Fruit fly (Drosophila melanogaster) S2 (cell line): ENCODE measurements around the gene Tsr1.

Source experiments
- CG8478 ChIP-seq: fragments of >200 bp; optimal IDR thresholded peaks from 2 replicates; lab custom pipeline; 2018
- CTCF ChIP-seq, 2 experiments: fragments of >200 bp; optimal IDR thresholded peaks; 2 replicates each; lab custom pipeline; 2018

DNA sequence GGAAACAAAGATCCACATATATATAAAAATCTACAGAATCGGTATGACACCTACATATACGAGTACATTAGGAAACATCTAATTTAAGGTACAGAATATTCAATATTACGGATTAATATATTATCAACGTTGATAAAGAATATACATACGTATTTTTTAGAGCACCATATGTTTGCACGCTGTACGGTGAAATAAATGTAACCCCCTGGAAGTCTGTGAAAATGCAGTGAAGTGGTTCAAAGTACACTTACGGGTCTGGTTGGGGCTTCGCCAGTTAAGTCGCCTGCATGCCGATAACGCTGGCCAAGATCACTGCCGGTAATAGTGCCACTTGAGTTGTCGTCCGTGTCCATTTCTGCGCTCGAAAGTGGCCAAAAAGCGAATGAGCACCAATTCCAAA, 31.4 kb upstream of the Tsr1 start:
- no peak for TF ChIP-seq CG8478 (lab: Kevin White, UChicago)
- TF ChIP-seq CTCF (optimal IDR thresholded peaks at IDR 0.05; lab: Kevin White, UChicago), result no peak
